Fruit fly (Drosophila melanogaster) whole organism, embryonic: ENCODE data around the gene CG31800.

Source experiments
- ATbp ChIP-seq: fragments of 200-800 bp; sonication (Bioruptor generic); optimal IDR thresholded peaks from 2 replicates; lab custom pipeline; 2017; ENCODE audit warnings: missing biosample characterization, mild to moderate bottlenecking, missing genetic modification characterization, missing genetic modification reagents
- Adf1 ChIP-seq: fragments of 200-800 bp; sonication (Bioruptor generic); IDR thresholded peaks from 2 replicates; pipeline ENCODE4 v1.3.6; 2022; ENCODE audit warnings: missing biosample characterization, missing genetic modification characterization
- Aef1 ChIP-seq: fragments of 200-800 bp; sonication (Bioruptor generic); IDR thresholded peaks from 3 replicates; pipeline ENCODE4 v1.3.6; 2022; ENCODE audit warnings: missing biosample characterization, missing genetic modification characterization
- CG11085 ChIP-seq: fragments of 200-800 bp; sonication (Bioruptor generic); IDR thresholded peaks from 2 replicates; pipeline ENCODE4 v1.3.6; 2022; ENCODE audit warnings: missing biosample characterization, missing genetic modification characterization
- CG11723 ChIP-seq: fragments of 200-800 bp; sonication (Bioruptor generic); optimal IDR thresholded peaks from 2 replicates; lab custom pipeline; 2017; ENCODE audit warnings: missing biosample characterization, mild to moderate bottlenecking, missing genetic modification characterization
- CG12659 ChIP-seq: fragments of 200-800 bp; sonication (Bioruptor generic); optimal IDR thresholded peaks from 3 replicates; lab custom pipeline; 2017; ENCODE audit warnings: mild to moderate bottlenecking, missing biosample characterization, missing genetic modification reagents, missing genetic modification characterization
- CG13296 ChIP-seq: fragments of 200-800 bp; sonication (Bioruptor generic); optimal IDR thresholded peaks from 3 replicates; lab custom pipeline; 2018; ENCODE audit warnings: missing biosample characterization, mild to moderate bottlenecking, missing genetic modification characterization
- CG14667 ChIP-seq: fragments of 200-800 bp; sonication (Bioruptor generic); IDR thresholded peaks from 2 replicates; pipeline ENCODE4 v1.3.6; 2022; ENCODE audit warnings: missing biosample characterization, missing genetic modification characterization
- CG1603 ChIP-seq: fragments of 200-800 bp; sonication (Bioruptor generic); optimal IDR thresholded peaks from 2 replicates; lab custom pipeline; 2019; ENCODE audit warnings: missing biosample characterization, mild to moderate bottlenecking, missing genetic modification characterization, moderate library complexity
- CG18619 ChIP-seq: fragments of 200-800 bp; sonication (Bioruptor generic); optimal IDR thresholded peaks from 3 replicates; lab custom pipeline; 2017; ENCODE audit warnings: missing biosample characterization, mild to moderate bottlenecking, missing genetic modification characterization
- CG2678 ChIP-seq: fragments of 200-800 bp; sonication (Bioruptor generic); optimal IDR thresholded peaks from 3 replicates; lab custom pipeline; 2019; ENCODE audit warnings: missing biosample characterization, mild to moderate bottlenecking, missing genetic modification characterization, moderate library complexity
- CG32767 ChIP-seq: fragments of 200-800 bp; sonication (Bioruptor generic); IDR thresholded peaks from 2 replicates; pipeline ENCODE4 v1.3.6; 2022; ENCODE audit warnings: missing biosample characterization, missing genetic modification characterization
- CG3407 ChIP-seq: fragments of 200-800 bp; sonication (Bioruptor generic); optimal IDR thresholded peaks from 2 replicates; lab custom pipeline; 2018; ENCODE audit warnings: missing biosample characterization, mild to moderate bottlenecking, missing genetic modification characterization
- CG43689 ChIP-seq: fragments of 200-800 bp; sonication (Bioruptor generic); IDR thresholded peaks from 2 replicates; pipeline ENCODE4 v1.3.6; 2022; ENCODE audit warnings: missing biosample characterization, missing genetic modification characterization
- CG6272 ChIP-seq: fragments of 200-800 bp; sonication (Bioruptor generic); IDR thresholded peaks from 2 replicates; pipeline ENCODE4 v1.3.6; 2022; ENCODE audit warnings: missing biosample characterization, missing genetic modification characterization
- CG8388 ChIP-seq: fragments of 200-800 bp; sonication (Bioruptor generic); optimal IDR thresholded peaks from 2 replicates; lab custom pipeline; 2019; ENCODE audit warnings: missing biosample characterization, mild to moderate bottlenecking, missing genetic modification characterization, moderate library complexity
- CG8478 ChIP-seq: fragments of >200 bp; optimal IDR thresholded peaks from 2 replicates; lab custom pipeline; 2018
- CG9876 ChIP-seq: fragments of 200-800 bp; sonication (Bioruptor generic); optimal IDR thresholded peaks from 2 replicates; lab custom pipeline; 2016; ENCODE audit warnings: missing biosample characterization, missing genetic modification characterization
- CrebB ChIP-seq: fragments of 200-800 bp; sonication (Bioruptor generic); optimal IDR thresholded peaks from 3 replicates; lab custom pipeline; 2018; ENCODE audit warnings: missing biosample characterization, mild to moderate bottlenecking, missing genetic modification characterization
- Dek ChIP-seq: fragments of 200-800 bp; sonication (Bioruptor generic); optimal IDR thresholded peaks from 3 replicates; lab custom pipeline; 2019; ENCODE audit warnings: missing biosample characterization, mild to moderate bottlenecking, missing genetic modification characterization, moderate library complexity
- Dip3 ChIP-seq: fragments of 200-800 bp; sonication (Bioruptor generic); optimal IDR thresholded peaks from 3 replicates; lab custom pipeline; 2016; ENCODE audit warnings: missing biosample characterization, missing genetic modification characterization
- HHEX ChIP-seq: fragments of 200-800 bp; sonication (Bioruptor generic); optimal IDR thresholded peaks from 3 replicates; lab custom pipeline; 2017; ENCODE audit warnings: missing biosample characterization, mild to moderate bottlenecking, missing genetic modification characterization, missing genetic modification reagents
- HLH3B ChIP-seq: fragments of 200-800 bp; sonication (Bioruptor generic); IDR thresholded peaks from 2 replicates; pipeline ENCODE4 v1.3.6; 2022; ENCODE audit warnings: missing biosample characterization, missing genetic modification characterization
- Hey ChIP-seq: fragments of 200-800 bp; sonication (Bioruptor generic); optimal IDR thresholded peaks from 3 replicates; lab custom pipeline; 2018; ENCODE audit warnings: missing biosample characterization, mild to moderate bottlenecking, missing genetic modification characterization
- Hr78 ChIP-seq, 2 experiments: fragments of 200-800 bp in 1 of 2; fragments of >200 bp in 1 of 2; sonication (Bioruptor generic) in 1 of 2; optimal IDR thresholded peaks; 2 replicates each; lab custom pipeline; 2017 to 2019; ENCODE audit warnings: missing biosample characterization in 2 of 2, missing genetic modification characterization in 2 of 2, mild to moderate bottlenecking in 1 of 2, moderate library complexity in 1 of 2
- Kr ChIP-seq: fragments of 200-800 bp; sonication (Bioruptor generic); optimal IDR thresholded peaks from 2 replicates; lab custom pipeline; 2017; ENCODE audit warnings: missing biosample characterization, mild to moderate bottlenecking, missing genetic modification characterization
- Side ChIP-seq: fragments of 200-800 bp; sonication (Bioruptor generic); optimal IDR thresholded peaks from 2 replicates; lab custom pipeline; 2016; ENCODE audit warnings: missing biosample characterization, missing genetic modification characterization
- Sox102F ChIP-seq: fragments of 200-800 bp; sonication (Bioruptor generic); optimal IDR thresholded peaks from 2 replicates; lab custom pipeline; 2018; ENCODE audit warnings: missing biosample characterization, mild to moderate bottlenecking, missing genetic modification characterization, moderate library complexity
- TFAM ChIP-seq: fragments of 200-800 bp; sonication (Bioruptor generic); optimal IDR thresholded peaks from 2 replicates; lab custom pipeline; 2017; ENCODE audit warnings: missing biosample characterization, missing genetic modification characterization, inconsistent platforms
- ab ChIP-seq: fragments of 200-800 bp; sonication (Bioruptor generic); optimal IDR thresholded peaks from 2 replicates; lab custom pipeline; 2016; ENCODE audit warnings: missing biosample characterization, missing genetic modification characterization
- abd-A ChIP-seq: fragments of 200-800 bp; sonication (Bioruptor generic); optimal IDR thresholded peaks from 3 replicates; lab custom pipeline; 2019; ENCODE audit warnings: missing biosample characterization, mild to moderate bottlenecking, missing genetic modification characterization, moderate library complexity
- ap ChIP-seq: fragments of 200-800 bp; sonication (Bioruptor generic); IDR thresholded peaks from 2 replicates; pipeline ENCODE4 v1.3.6; 2022; ENCODE audit warnings: missing biosample characterization, missing genetic modification characterization
- dmrt99B ChIP-seq: fragments of 200-800 bp; sonication (Bioruptor generic); optimal IDR thresholded peaks from 2 replicates; lab custom pipeline; 2018; ENCODE audit warnings: missing biosample characterization, mild to moderate bottlenecking, missing genetic modification characterization, moderate library complexity
- ewg ChIP-seq: fragments of 200-800 bp; sonication (Bioruptor generic); optimal IDR thresholded peaks from 3 replicates; lab custom pipeline; 2017; ENCODE audit warnings: mild to moderate bottlenecking, missing biosample characterization, missing genetic modification reagents, missing genetic modification characterization
- exex ChIP-seq: fragments of 200-800 bp; sonication (Bioruptor generic); optimal IDR thresholded peaks from 4 replicates; lab custom pipeline; 2018; ENCODE audit warnings: missing biosample characterization, mild to moderate bottlenecking, missing genetic modification characterization, moderate library complexity
- ind ChIP-seq: fragments of 200-800 bp; sonication (Bioruptor generic); optimal IDR thresholded peaks from 3 replicates; lab custom pipeline; 2016; ENCODE audit warnings: missing biosample characterization, missing genetic modification characterization
- inv ChIP-seq: fragments of 200-800 bp; sonication (Bioruptor generic); IDR thresholded peaks from 2 replicates; pipeline ENCODE4 v1.3.6; 2022; ENCODE audit warnings: missing biosample characterization, missing genetic modification characterization; ENCODE audit not compliant: partially characterized antibody
- jumu ChIP-seq: fragments of 200-800 bp; sonication (Bioruptor generic); optimal IDR thresholded peaks from 3 replicates; lab custom pipeline; 2016; ENCODE audit warnings: missing biosample characterization, missing genetic modification characterization
- lab ChIP-seq: fragments of 200-800 bp; sonication (Bioruptor generic); optimal IDR thresholded peaks from 3 replicates; lab custom pipeline; 2017; ENCODE audit warnings: missing biosample characterization, missing genetic modification characterization, mild to moderate bottlenecking, moderate library complexity, missing genetic modification reagents
- lmd ChIP-seq: fragments of 200-800 bp; sonication (Bioruptor generic); IDR thresholded peaks from 2 replicates; pipeline ENCODE4 v1.3.6; 2022; ENCODE audit warnings: missing biosample characterization, missing genetic modification characterization
- nom ChIP-seq: fragments of 200-800 bp; sonication (Bioruptor generic); optimal IDR thresholded peaks from 2 replicates; lab custom pipeline; 2017; ENCODE audit warnings: missing biosample characterization, missing genetic modification characterization, mild to moderate bottlenecking, moderate library complexity, missing genetic modification reagents
- ranshi ChIP-seq: fragments of 200-800 bp; sonication (Bioruptor generic); IDR thresholded peaks from 2 replicates; pipeline ENCODE4 v1.3.6; 2022; ENCODE audit warnings: missing biosample characterization, missing genetic modification characterization
- ro ChIP-seq: fragments of 200-800 bp; sonication (Bioruptor generic); IDR thresholded peaks from 2 replicates; pipeline ENCODE4 v1.3.6; 2022; ENCODE audit warnings: missing biosample characterization, missing genetic modification characterization
- schlank ChIP-seq: fragments of 200-800 bp; sonication (Bioruptor generic); optimal IDR thresholded peaks from 2 replicates; lab custom pipeline; 2018; ENCODE audit warnings: missing biosample characterization, mild to moderate bottlenecking, missing genetic modification characterization
- sima ChIP-seq: fragments of 200-800 bp; sonication (Bioruptor generic); optimal IDR thresholded peaks from 2 replicates; lab custom pipeline; 2016; ENCODE audit warnings: missing biosample characterization, missing genetic modification characterization
- slou ChIP-seq: fragments of 200-800 bp; sonication (Bioruptor generic); optimal IDR thresholded peaks from 3 replicates; lab custom pipeline; 2016; ENCODE audit warnings: missing biosample characterization, missing genetic modification characterization
- tap ChIP-seq: fragments of 200-800 bp; optimal IDR thresholded peaks from 3 replicates; lab custom pipeline; 2019; ENCODE audit warnings: missing biosample characterization, mild to moderate bottlenecking, missing genetic modification characterization, moderate library complexity

CG31800 gene

DNA sequence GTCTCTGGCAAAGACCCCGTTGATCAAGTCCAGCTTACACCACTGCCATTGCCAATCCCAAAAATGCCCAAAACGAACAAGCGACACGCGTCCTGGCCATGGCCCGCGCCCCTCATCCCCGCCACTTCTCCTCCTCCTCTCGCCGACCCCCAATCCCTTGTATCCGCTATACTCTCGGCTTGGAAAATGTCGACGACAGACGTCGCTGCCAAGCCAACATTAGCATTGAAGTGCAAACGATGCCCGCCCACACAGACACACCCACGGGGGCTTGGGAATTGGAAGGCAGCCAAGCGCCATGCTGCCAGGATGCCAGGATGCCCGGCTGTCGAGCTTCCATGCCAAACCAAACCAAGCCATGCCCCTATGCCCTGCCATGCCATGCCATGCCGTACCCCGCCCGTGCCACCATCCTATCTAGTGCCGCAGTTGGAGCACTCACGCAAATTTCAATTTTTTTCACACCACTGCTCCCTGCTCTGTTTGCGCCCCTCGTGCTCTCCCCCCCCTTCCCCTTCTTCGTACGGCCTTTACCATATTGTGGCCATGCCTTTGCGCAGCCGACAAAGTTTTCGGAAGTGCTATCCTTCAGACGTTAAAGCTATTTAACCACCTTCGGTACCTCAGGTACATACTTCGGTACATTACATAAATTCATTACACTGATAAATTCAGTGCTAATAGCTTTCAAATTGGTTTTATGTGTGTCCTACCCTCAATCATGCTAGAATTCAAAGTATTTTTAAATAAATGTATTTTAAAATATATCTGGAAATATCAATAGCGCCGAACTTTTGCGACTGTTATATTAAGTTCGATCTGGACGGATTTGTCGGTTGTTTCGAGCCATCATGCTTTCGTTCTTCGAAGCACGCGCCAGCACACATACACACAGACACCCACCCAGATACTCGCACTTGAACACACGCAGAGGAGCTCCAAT, 12.8 kb downstream of the CG31800 start (continued):
- TF ChIP-seq Sox102F (GFP tag; lab: Kevin White, UChicago) (peak; percentile 84), CG43689 (peak; percentile 31; the same call in 1 of the 2 replicates), CG32767 (peak; percentile 74; the same call in 1 of the 2 replicates), CG12659 (GFP tag; lab: Kevin White, UChicago) (peak; percentile 85), lmd (GFP tag; lab: Robert Waterston, UW) (peak; percentile 76), inv (GFP tag; lab: Robert Waterston, UW) (no peak), Dip3 (GFP tag; lab: Kevin White, UChicago) (no peak), ab (GFP tag; lab: Kevin White, UChicago) (no peak), slou (peak; percentile 27), ranshi (peak; percentile 52; the same call in 1 of the 2 replicates), CG11085 (GFP tag; lab: Robert Waterston, UW) (0 out of 2 replicates have a peak, but pooled peaks have one; percentile 25), ap (GFP tag; lab: Robert Waterston, UW) (peak; percentile 38; the same call in 1 of the 2 replicates), Aef1 (peak; percentile 41; the same call in 2 of the 3 replicates), CG3407 (GFP tag; lab: Kevin White, UChicago) (peak; percentile 58), Dek (tag; lab: Kevin White, UChicago) (peak; percentile 78), ewg (peak; percentile 69), Adf1 (peak; percentile 44; the same call in 1 of the 2 replicates), Hey (tag; lab: Kevin White, UChicago) (peak; percentile 89), ro (GFP tag; lab: Robert Waterston, UW) (peak; percentile 53; the same call in 1 of the 2 replicates), Kr (GFP tag; lab: Kevin White, UChicago) (no peak), HHEX (GFP tag; lab: Kevin White, UChicago) (peak; percentile 71), sima (GFP tag; lab: Kevin White, UChicago) (no peak), Hr78 (GFP tag; optimal IDR thresholded peaks at IDR 0.05; lab: Kevin White, UChicago) (peak in 1 of 2 experiments; percentile 68), jumu (GFP tag; lab: Kevin White, UChicago) (peak; percentile 37), CG6272 (GFP tag; lab: Robert Waterston, UW) (no peak), CG8388 (peak; percentile 77), dmrt99B (tag; lab: Kevin White, UChicago) (peak; percentile 85), CrebB (tag; lab: Kevin White, UChicago) (peak; percentile 65), CG14667 (GFP tag; lab: Robert Waterston, UW) (peak; percentile 36), ATbp (GFP tag; lab: Kevin White, UChicago) (peak; percentile 82), CG13296 (GFP tag; lab: Kevin White, UChicago) (peak; percentile 80), schlank (tag; lab: Kevin White, UChicago) (peak; percentile 31), HLH3B (GFP tag; lab: Robert Waterston, UW) (peak; percentile 58; the same call in 1 of the 2 replicates), CG2678 (peak; percentile 90), abd-A (tag; lab: Kevin White, UChicago) (peak; percentile 94), CG18619 (peak; percentile 84), ind (GFP tag; lab: Kevin White, UChicago) (peak; percentile 57), nom (GFP tag; lab: Kevin White, UChicago) (peak; percentile 74), Side (GFP tag; lab: Kevin White, UChicago) (no peak), CG11723 (peak; percentile 55), tap (peak; percentile 64), CG8478 (lab: Kevin White, UChicago) (no peak), exex (tag; lab: Kevin White, UChicago) (peak; percentile 30), lab (GFP tag; lab: Kevin White, UChicago) (peak; percentile 83), CG1603 (tag; lab: Kevin White, UChicago) (peak; percentile 53), CG9876 (no peak), TFAM (no peak)
